Fruit fly (Drosophila melanogaster) whole organism, pupa: ENCODE data around the gene CG14183.

Source experiments
- CG14655 ChIP-seq: fragments of 200-800 bp; sonication (Bioruptor generic); optimal IDR thresholded peaks from 3 replicates; lab custom pipeline; 2017; ENCODE audit warnings: mild to moderate bottlenecking, missing biosample characterization, missing genetic modification reagents, missing genetic modification characterization
- CG17806 ChIP-seq: fragments of 200-800 bp; sonication (Bioruptor generic); optimal IDR thresholded peaks from 2 replicates; lab custom pipeline; 2018; ENCODE audit warnings: missing biosample characterization, mild to moderate bottlenecking, missing genetic modification characterization, moderate library complexity
- CG4496 ChIP-seq: fragments of 200-800 bp; sonication (Bioruptor generic); IDR thresholded peaks from 3 replicates; pipeline ENCODE4 v1.3.6; 2022; ENCODE audit warnings: missing biosample characterization, missing genetic modification characterization
- CG8159 ChIP-seq: fragments of 200-800 bp; sonication (Bioruptor generic); optimal IDR thresholded peaks from 3 replicates; lab custom pipeline; 2018; ENCODE audit warnings: missing biosample characterization, mild to moderate bottlenecking, missing genetic modification characterization, moderate library complexity
- CG8301 ChIP-seq: fragments of 200-800 bp; sonication (Bioruptor generic); optimal IDR thresholded peaks from 2 replicates; lab custom pipeline; 2018; ENCODE audit warnings: missing biosample characterization, mild to moderate bottlenecking, missing genetic modification characterization
- Ets98B ChIP-seq: fragments of 200-800 bp; sonication (Bioruptor generic); IDR thresholded peaks from 2 replicates; pipeline ENCODE4 v1.3.6; 2022; ENCODE audit warnings: missing biosample characterization, missing genetic modification characterization
- Snoo ChIP-seq: fragments of 200-800 bp; sonication (Bioruptor generic); optimal IDR thresholded peaks from 3 replicates; lab custom pipeline; 2017; ENCODE audit warnings: missing biosample characterization, mild to moderate bottlenecking, missing genetic modification characterization, inconsistent platforms
- fd96Ca ChIP-seq: fragments of 200-800 bp; sonication (Bioruptor generic); IDR thresholded peaks from 3 replicates; pipeline ENCODE4 v1.3.6; 2022; ENCODE audit warnings: missing biosample characterization, missing genetic modification characterization
- gl ChIP-seq: fragments of 200-800 bp; sonication (Bioruptor generic); optimal IDR thresholded peaks from 2 replicates; lab custom pipeline; 2018; ENCODE audit warnings: missing biosample characterization, mild to moderate bottlenecking, missing genetic modification characterization
- rn ChIP-seq: fragments of 200-800 bp; sonication (Bioruptor generic); IDR thresholded peaks from 2 replicates; pipeline ENCODE4 v1.3.6; 2022; ENCODE audit warnings: missing biosample characterization, missing genetic modification characterization

DNA sequence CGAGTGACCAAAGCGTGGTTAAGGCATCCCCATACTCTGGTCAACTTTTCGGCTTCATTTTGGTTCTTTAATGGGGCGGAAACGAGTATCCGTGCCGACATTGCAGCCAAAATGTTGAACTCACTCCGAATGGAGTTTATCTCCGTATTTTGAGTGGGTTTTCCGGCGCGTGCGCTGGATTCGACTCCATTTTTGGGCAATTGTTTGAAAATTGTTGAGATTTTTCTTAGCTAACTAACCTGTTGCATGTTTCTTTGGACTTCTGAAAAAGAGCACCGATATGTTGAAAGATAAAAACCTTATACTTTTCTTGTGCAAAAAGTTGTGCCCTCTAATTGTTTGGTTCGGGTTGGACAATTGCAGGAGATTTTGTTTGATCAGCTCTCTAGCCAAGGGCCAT lies 9.0 kb upstream of the CG14183 start:
- TF ChIP-seq Snoo (tag; lab: Kevin White, UChicago) (no peak), CG8159 (tag; lab: Kevin White, UChicago) (no peak), Ets98B (no peak), CG17806 (no peak), CG14655 (GFP tag; lab: Kevin White, UChicago) (no peak), CG4496 (no peak), rn (GFP tag; lab: Robert Waterston, UW) (no peak), gl (no peak), CG8301 (no peak), fd96Ca (GFP tag; lab: Robert Waterston, UW) (no peak)
